Worm (Caenorhabditis elegans) whole organism, L2 larva: ENCODE measurements around the gene lst-4.

Source experiments
- Y55F3AM.14 ChIP-seq: fragments of 200-800 bp; sonication (Bioruptor generic); optimal IDR thresholded peaks from 2 replicates; lab custom pipeline; 2018; ENCODE audit warnings: mild to moderate bottlenecking, missing genetic modification characterization, missing compliant biosample characterization
- aly-2 ChIP-seq: fragments of 150-350 bp; optimal IDR thresholded peaks from 2 replicates; lab custom pipeline; 2014; ENCODE audit warnings: missing biosample characterization, missing genetic modification characterization
- ztf-1 ChIP-seq: fragments of 200-800 bp; sonication (Bioruptor generic); conservative IDR thresholded peaks from 2 replicates; pipeline ENCODE4 v1.3.6; 2022; ENCODE audit warnings: missing genetic modification characterization, missing compliant biosample characterization

Gene lst-4

ce11 chrIV:14013692-14014091 is 56.0 kb downstream of the lst-4 start (continued):
- TF ChIP-seq ztf-1 (no peak), aly-2 (no peak), Y55F3AM.14 (GFP tag; lab: Kevin White, UChicago) (no peak)
